Fruit fly (Drosophila melanogaster) whole organism, embryonic: ENCODE measurements around the gene Atf3.
A peak's percentile ranks its signal among the peaks of the same experiment; 100 is the strongest.

Source experiments
- Bdp1 ChIP-seq: fragments of 200-800 bp; sonication (Bioruptor generic); optimal IDR thresholded peaks from 3 replicates; lab custom pipeline; 2016; ENCODE audit warnings: missing biosample characterization, missing genetic modification characterization
- CG10654 ChIP-seq: fragments of 200-800 bp; sonication (Bioruptor generic); optimal IDR thresholded peaks from 2 replicates; lab custom pipeline; 2016; ENCODE audit warnings: missing biosample characterization, missing genetic modification characterization
- CG11456 ChIP-seq: fragments of 200-800 bp; sonication (Bioruptor generic); IDR thresholded peaks from 3 replicates; pipeline ENCODE4 v1.3.6; 2022; ENCODE audit warnings: missing biosample characterization, missing genetic modification characterization
- CG11504 ChIP-seq: fragments of 200-800 bp; sonication (Bioruptor generic); optimal IDR thresholded peaks from 3 replicates; lab custom pipeline; 2019; ENCODE audit warnings: missing biosample characterization, mild to moderate bottlenecking, missing genetic modification characterization, moderate library complexity
- CG12942 ChIP-seq: fragments of 200-800 bp; sonication (Bioruptor generic); optimal IDR thresholded peaks from 3 replicates; lab custom pipeline; 2016; ENCODE audit warnings: missing biosample characterization, missing genetic modification characterization
- CG14667 ChIP-seq: fragments of 200-800 bp; sonication (Bioruptor generic); IDR thresholded peaks from 2 replicates; pipeline ENCODE4 v1.3.6; 2022; ENCODE audit warnings: missing biosample characterization, missing genetic modification characterization
- CG14710 ChIP-seq: fragments of 200-800 bp; sonication (Bioruptor generic); optimal IDR thresholded peaks from 3 replicates; lab custom pipeline; 2019; ENCODE audit warnings: missing biosample characterization, mild to moderate bottlenecking, missing genetic modification characterization, moderate library complexity
- CG17359 ChIP-seq: fragments of 200-800 bp; sonication (Bioruptor generic); optimal IDR thresholded peaks from 3 replicates; lab custom pipeline; 2018; ENCODE audit warnings: missing biosample characterization, mild to moderate bottlenecking, missing genetic modification characterization, moderate library complexity
- CG3163 ChIP-seq: fragments of 200-800 bp; sonication (Bioruptor generic); optimal IDR thresholded peaks from 3 replicates; lab custom pipeline; 2016; ENCODE audit warnings: missing biosample characterization, missing genetic modification characterization
- CG4617 ChIP-seq: fragments of 200-800 bp; sonication (Bioruptor generic); optimal IDR thresholded peaks from 3 replicates; lab custom pipeline; 2016; ENCODE audit warnings: missing biosample characterization, missing genetic modification characterization, borderline replicate concordance
- CG5180 ChIP-seq: fragments of 200-800 bp; sonication (Bioruptor generic); optimal IDR thresholded peaks from 3 replicates; lab custom pipeline; 2017; ENCODE audit warnings: missing biosample characterization, missing genetic modification characterization, mild to moderate bottlenecking, moderate library complexity, missing genetic modification reagents
- CG8089 ChIP-seq: fragments of 200-800 bp; sonication (Bioruptor generic); optimal IDR thresholded peaks from 3 replicates; lab custom pipeline; 2016; ENCODE audit warnings: missing biosample characterization, missing genetic modification characterization
- Deaf1 ChIP-seq: fragments of 200-800 bp; optimal IDR thresholded peaks from 3 replicates; lab custom pipeline; 2019; ENCODE audit warnings: missing biosample characterization, mild to moderate bottlenecking, missing genetic modification characterization, moderate library complexity
- Doc3 ChIP-seq: fragments of 200-800 bp; sonication (Bioruptor generic); IDR thresholded peaks from 3 replicates; pipeline ENCODE4 v1.3.6; 2022; ENCODE audit warnings: missing biosample characterization, missing genetic modification characterization; ENCODE audit not compliant: partially characterized antibody
- Lim3 ChIP-seq: fragments of 200-800 bp; sonication (Bioruptor generic); IDR thresholded peaks from 2 replicates; pipeline ENCODE4 v1.3.6; 2022; ENCODE audit warnings: missing biosample characterization, missing genetic modification characterization
- Max ChIP-seq: fragments of 200-800 bp; sonication (Bioruptor generic); optimal IDR thresholded peaks from 2 replicates; lab custom pipeline; 2016; ENCODE audit warnings: missing biosample characterization, mild to moderate bottlenecking, missing genetic modification characterization
- Med ChIP-seq: fragments of 200-800 bp; sonication (Bioruptor generic); peaks from one replicate; lab custom pipeline; 2016; ENCODE audit warnings: missing biosample characterization, missing genetic modification characterization, mild to moderate bottlenecking, inconsistent platforms, moderate library complexity
- Mrtf ChIP-seq: fragments of 200-800 bp; sonication (Bioruptor generic); IDR thresholded peaks from 3 replicates; pipeline ENCODE4 v1.3.6; 2022; ENCODE audit warnings: missing biosample characterization, missing genetic modification characterization
- Scr ChIP-seq: fragments of 200-800 bp; sonication (Bioruptor generic); IDR thresholded peaks from 2 replicates; pipeline ENCODE4 v1.3.6; 2022; ENCODE audit warnings: missing biosample characterization, missing genetic modification characterization; ENCODE audit not compliant: partially characterized antibody
- Six4 ChIP-seq: fragments of 200-800 bp; sonication (Bioruptor generic); optimal IDR thresholded peaks from 2 replicates; lab custom pipeline; 2016; ENCODE audit warnings: missing biosample characterization, missing genetic modification characterization
- Stat92E ChIP-seq, 3 experiments: fragments of >200 bp in 2 of 3; fragments of 200-800 bp in 1 of 3; sonication (Bioruptor generic) in 1 of 3; optimal IDR thresholded peaks; 2 replicates each; lab custom pipeline; 2017 to 2019; ENCODE audit warnings: missing biosample characterization in 3 of 3, missing genetic modification characterization in 3 of 3, mild to moderate bottlenecking in 1 of 3, moderate library complexity in 1 of 3
- Trl ChIP-seq, 3 experiments: fragments of >200 bp in 2 of 3; fragments of 200-800 bp in 1 of 3; sonication (Bioruptor generic) in 1 of 3; optimal IDR thresholded peaks; 2 replicates in 1 of 3; 3 replicates in 2 of 3; lab custom pipeline; 2016 to 2017; ENCODE audit warnings: missing biosample characterization in 1 of 3, missing genetic modification characterization in 1 of 3
- aop ChIP-seq: fragments of 200-800 bp; sonication (Bioruptor generic); IDR thresholded peaks from 2 replicates; pipeline ENCODE4 v1.3.6; 2022; ENCODE audit warnings: missing biosample characterization, missing genetic modification characterization
- bigmax ChIP-seq: fragments of 200-800 bp; sonication (Bioruptor generic); optimal IDR thresholded peaks from 2 replicates; lab custom pipeline; 2018; ENCODE audit warnings: missing biosample characterization, mild to moderate bottlenecking, missing genetic modification characterization
- bowl ChIP-seq: fragments of 200-800 bp; sonication (Bioruptor generic); IDR thresholded peaks from 2 replicates; pipeline ENCODE4 v1.3.6; 2022; ENCODE audit warnings: missing biosample characterization, missing genetic modification characterization
- bsh ChIP-seq, 2 experiments: fragments of 200-800 bp; sonication (Bioruptor generic); optimal IDR thresholded peaks; 2 replicates each; lab custom pipeline; 2017 to 2018; ENCODE audit warnings: mild to moderate bottlenecking in 2 of 2, missing biosample characterization in 2 of 2, missing genetic modification characterization in 2 of 2, moderate library complexity in 1 of 2
- cad ChIP-seq: fragments of >200 bp; optimal IDR thresholded peaks from 2 replicates; lab custom pipeline; 2017; ENCODE audit warnings: missing biosample characterization, missing genetic modification characterization
- cato ChIP-seq: fragments of 200-800 bp; sonication (Bioruptor generic); optimal IDR thresholded peaks from 2 replicates; lab custom pipeline; 2016; ENCODE audit warnings: missing biosample characterization, missing genetic modification characterization, borderline replicate concordance
- chinmo ChIP-seq: fragments of 200-800 bp; sonication (Bioruptor generic); IDR thresholded peaks from 4 replicates; pipeline ENCODE4 v1.3.6; 2022; ENCODE audit warnings: missing biosample characterization, missing genetic modification characterization; ENCODE audit not compliant: partially characterized antibody
- chn ChIP-seq: fragments of 200-800 bp; sonication (Bioruptor generic); optimal IDR thresholded peaks from 2 replicates; lab custom pipeline; 2016; ENCODE audit warnings: missing biosample characterization, missing genetic modification characterization
- ci ChIP-seq: fragments of 200-800 bp; sonication (Bioruptor generic); IDR thresholded peaks from 3 replicates; pipeline ENCODE4 v1.3.6; 2022; ENCODE audit warnings: missing biosample characterization, missing genetic modification characterization
- crol ChIP-seq: fragments of 200-800 bp; sonication (Bioruptor generic); IDR thresholded peaks from 2 replicates; pipeline ENCODE4 v1.3.6; 2022; ENCODE audit warnings: missing biosample characterization, missing genetic modification characterization
- disco-r ChIP-seq: fragments of 200-800 bp; sonication (Bioruptor generic); optimal IDR thresholded peaks from 2 replicates; lab custom pipeline; 2016; ENCODE audit warnings: missing biosample characterization, missing genetic modification characterization
- ewg ChIP-seq: fragments of 200-800 bp; sonication (Bioruptor generic); optimal IDR thresholded peaks from 3 replicates; lab custom pipeline; 2017; ENCODE audit warnings: mild to moderate bottlenecking, missing biosample characterization, missing genetic modification reagents, missing genetic modification characterization
- fru ChIP-seq: fragments of >200 bp; optimal IDR thresholded peaks from 2 replicates; lab custom pipeline; 2017
- gro ChIP-seq: fragments of 200-800 bp; sonication (Bioruptor generic); optimal IDR thresholded peaks from 2 replicates; lab custom pipeline; 2016; ENCODE audit warnings: missing biosample characterization, missing genetic modification characterization
- h ChIP-seq: fragments of >200 bp; optimal IDR thresholded peaks from 2 replicates; lab custom pipeline; 2017
- lab ChIP-seq: fragments of 200-800 bp; sonication (Bioruptor generic); optimal IDR thresholded peaks from 3 replicates; lab custom pipeline; 2017; ENCODE audit warnings: missing biosample characterization, missing genetic modification characterization, mild to moderate bottlenecking, moderate library complexity, missing genetic modification reagents
- maf-S ChIP-seq: fragments of 200-800 bp; sonication (Bioruptor generic); optimal IDR thresholded peaks from 2 replicates; lab custom pipeline; 2016; ENCODE audit warnings: missing biosample characterization, missing genetic modification characterization
- nerfin-1 ChIP-seq: fragments of 200-800 bp; sonication (Bioruptor generic); optimal IDR thresholded peaks from 3 replicates; lab custom pipeline; 2019; ENCODE audit warnings: missing biosample characterization, mild to moderate bottlenecking, missing genetic modification characterization, moderate library complexity
- nom ChIP-seq: fragments of 200-800 bp; sonication (Bioruptor generic); optimal IDR thresholded peaks from 2 replicates; lab custom pipeline; 2017; ENCODE audit warnings: missing biosample characterization, missing genetic modification characterization, mild to moderate bottlenecking, moderate library complexity, missing genetic modification reagents
- pfk ChIP-seq: fragments of 200-800 bp; sonication (Bioruptor generic); optimal IDR thresholded peaks from 2 replicates; lab custom pipeline; 2018; ENCODE audit warnings: missing biosample characterization, mild to moderate bottlenecking, missing genetic modification characterization, moderate library complexity
- prd ChIP-seq, 3 experiments: fragments of >200 bp in 2 of 3; fragments of 200-800 bp in 1 of 3; sonication (Bioruptor generic) in 1 of 3; optimal IDR thresholded peaks in 2 of 3; IDR thresholded peaks in 1 of 3; 2 replicates in 2 of 3; 3 replicates in 1 of 3; pipeline versions ENCODE4 v1.3.6 to Lab custom; 2017 to 2022; ENCODE audit warnings: missing biosample characterization in 1 of 3, missing genetic modification characterization in 1 of 3
- pros ChIP-seq: fragments of 200-800 bp; sonication (Bioruptor generic); optimal IDR thresholded peaks from 3 replicates; lab custom pipeline; 2019; ENCODE audit warnings: missing biosample characterization, mild to moderate bottlenecking, missing genetic modification characterization, moderate library complexity
- sens ChIP-seq: fragments of 200-800 bp; sonication (Bioruptor generic); peaks from one replicate; lab custom pipeline; 2016; ENCODE audit warnings: missing biosample characterization, missing genetic modification characterization
- shn ChIP-seq: fragments of 200-800 bp; sonication (Bioruptor generic); optimal IDR thresholded peaks from 3 replicates; lab custom pipeline; 2016; ENCODE audit warnings: missing biosample characterization, missing genetic modification characterization
- tap ChIP-seq: fragments of 200-800 bp; optimal IDR thresholded peaks from 3 replicates; lab custom pipeline; 2019; ENCODE audit warnings: missing biosample characterization, mild to moderate bottlenecking, missing genetic modification characterization, moderate library complexity
- tup ChIP-seq: fragments of 200-800 bp; sonication (Bioruptor generic); optimal IDR thresholded peaks from 2 replicates; lab custom pipeline; 2016; ENCODE audit warnings: missing biosample characterization, mild to moderate bottlenecking, missing genetic modification characterization, moderate library complexity
- twi ChIP-seq: fragments of 200-800 bp; optimal IDR thresholded peaks from 2 replicates; lab custom pipeline; 2019; ENCODE audit warnings: missing biosample characterization, mild to moderate bottlenecking, missing genetic modification characterization, moderate library complexity

The Atf3 gene

DNA sequence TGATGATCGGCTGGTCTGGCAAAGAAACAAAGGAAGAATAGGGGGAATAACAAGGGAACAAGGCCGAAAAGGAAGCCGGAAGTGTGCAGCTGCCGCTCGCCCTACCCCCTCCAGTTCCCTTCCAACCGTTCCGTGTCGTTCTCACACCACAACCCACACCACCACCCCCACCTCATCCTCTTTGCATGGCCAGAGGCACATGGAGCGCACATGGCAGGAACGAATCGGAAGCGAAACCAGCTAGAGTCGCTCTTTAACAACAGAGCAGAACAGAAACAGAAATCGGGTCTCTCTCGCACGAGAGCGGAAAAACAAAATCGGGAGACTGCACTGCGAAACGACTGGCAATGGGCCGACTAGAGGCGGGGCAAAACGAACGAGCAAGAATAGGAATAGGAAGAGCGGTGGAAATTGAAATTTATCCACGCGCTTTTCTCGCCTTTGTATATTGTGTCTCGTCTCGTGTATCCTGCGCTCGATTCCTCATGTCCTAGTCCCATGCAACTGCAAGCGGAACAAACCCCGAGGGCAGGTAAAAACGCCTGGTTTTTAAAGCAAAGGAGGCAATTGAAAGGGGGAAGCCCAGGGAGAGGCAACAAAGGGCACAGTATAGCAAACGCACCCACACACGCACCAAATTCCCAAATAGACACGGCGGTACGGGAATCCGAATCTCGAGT is 42.4 kb downstream of the Atf3 start (continued):
- no peak for TF ChIP-seq tap (tag; lab: Kevin White, UChicago)
- TF ChIP-seq CG11456, result no peak
- TF ChIP-seq CG17359 (tag; lab: Kevin White, UChicago), result no peak
- no peak for TF ChIP-seq Scr (GFP tag; lab: Robert Waterston, UW)
- TF ChIP-seq CG5180 (GFP tag; lab: Kevin White, UChicago), result no peak
- peak; percentile 27 for TF ChIP-seq nom (GFP tag; lab: Kevin White, UChicago)
- TF ChIP-seq CG12942 (GFP tag; lab: Kevin White, UChicago), result no peak
- no peak for TF ChIP-seq fru
- TF ChIP-seq maf-S, result no peak
- no peak for TF ChIP-seq gro (GFP tag; lab: Kevin White, UChicago)
- no peak for TF ChIP-seq Six4 (GFP tag; lab: Kevin White, UChicago)
- no peak for TF ChIP-seq chn (GFP tag; lab: Kevin White, UChicago)
- TF ChIP-seq Stat92E (GFP tag; optimal IDR thresholded peaks at IDR 0.05; lab: Kevin White, UChicago), result no peak
- TF ChIP-seq CG10654 (GFP tag; lab: Kevin White, UChicago), result no peak
- TF ChIP-seq pros (GFP tag; lab: Kevin White, UChicago), result peak; percentile 45
- peak; percentile 46 for TF ChIP-seq Med (GFP tag; lab: Kevin White, UChicago)
- no peak for TF ChIP-seq CG4617 (GFP tag; lab: Kevin White, UChicago)
- TF ChIP-seq bowl (GFP tag; lab: Robert Waterston, UW), result no peak
- TF ChIP-seq h (lab: Kevin White, UChicago), result no peak
- TF ChIP-seq lab (GFP tag; lab: Kevin White, UChicago), result no peak
- no peak for TF ChIP-seq CG14710 (tag; lab: Kevin White, UChicago)
- no peak for TF ChIP-seq CG8089 (GFP tag; lab: Kevin White, UChicago)
- TF ChIP-seq CG3163 (GFP tag; lab: Kevin White, UChicago), result peak; percentile 29
- no peak for TF ChIP-seq Bdp1
- TF ChIP-seq nerfin-1 (tag; lab: Kevin White, UChicago), result no peak
- no peak for TF ChIP-seq prd (optimal IDR thresholded peaks at IDR 0.05; lab: Kevin White, UChicago)
- TF ChIP-seq prd (GFP tag; IDR thresholded peaks at IDR 0.05; lab: Robert Waterston, UW), result no peak
- peak; percentile 46 for TF ChIP-seq Deaf1
- peak; percentile 0 for TF ChIP-seq sens
- TF ChIP-seq tup (GFP tag; lab: Kevin White, UChicago), result no peak
- TF ChIP-seq Doc3 (GFP tag; lab: Robert Waterston, UW), result no peak
- TF ChIP-seq twi (tag; lab: Kevin White, UChicago), result peak; percentile 91
- TF ChIP-seq Trl (optimal IDR thresholded peaks at IDR 0.05; lab: Kevin White, UChicago), result peak; percentile 48 to 66
- TF ChIP-seq Trl (GFP tag; optimal IDR thresholded peaks at IDR 0.05; lab: Kevin White, UChicago), result no peak
- no peak for TF ChIP-seq disco-r (GFP tag; lab: Kevin White, UChicago)
- no peak for TF ChIP-seq cad (GFP tag; lab: Kevin White, UChicago)
- TF ChIP-seq CG14667 (GFP tag; lab: Robert Waterston, UW), result no peak
- TF ChIP-seq Lim3 (GFP tag; lab: Robert Waterston, UW), result no peak
- no peak for TF ChIP-seq ewg
- no peak for TF ChIP-seq bigmax (GFP tag; lab: Kevin White, UChicago)
- TF ChIP-seq aop, result peak; percentile 20; the same call in 1 of the 2 replicates
- no peak for TF ChIP-seq cato (GFP tag; lab: Kevin White, UChicago)
- no peak for TF ChIP-seq CG11504 (tag; lab: Kevin White, UChicago)
- no peak for TF ChIP-seq bsh (GFP tag; optimal IDR thresholded peaks at IDR 0.05; lab: Kevin White, UChicago)
- peak; percentile 54 for TF ChIP-seq crol
- peak; percentile 99 for TF ChIP-seq pfk (GFP tag; lab: Kevin White, UChicago)
- TF ChIP-seq Max (GFP tag; lab: Kevin White, UChicago), result no peak
- TF ChIP-seq chinmo (GFP tag; lab: Robert Waterston, UW), result 0 out of 4 replicates have a peak, but pooled peaks have one; percentile 6
- 0 out of 3 replicates have a peak, but pooled peaks have one; percentile 13 for TF ChIP-seq ci (GFP tag; lab: Robert Waterston, UW)
- TF ChIP-seq shn (GFP tag; lab: Kevin White, UChicago), result no peak
- no peak for TF ChIP-seq Mrtf
- TF ChIP-seq, all 482 proteins: peak for 17
